Worm (Caenorhabditis elegans) whole organism, young adult: ENCODE measurements around the gene B0416.10.

Experiments
- B0035.1 ChIP-seq: sonication (generic microtip); optimal IDR thresholded peaks from 2 replicates; lab custom pipeline; 2016; ENCODE audit warnings: missing genetic modification characterization, mild to moderate bottlenecking, missing compliant biosample characterization, missing genotype, missing genetic modification reagents
- F57A8.1 ChIP-seq: fragments of 200-800 bp; sonication (Bioruptor generic); optimal IDR thresholded peaks from 2 replicates; lab custom pipeline; 2018; ENCODE audit warnings: mild to moderate bottlenecking, missing genetic modification characterization, moderate library complexity, missing compliant biosample characterization
- madf-6 ChIP-seq: fragments of 200-800 bp; sonication (Bioruptor generic); IDR thresholded peaks from 2 replicates; pipeline ENCODE4 v1.3.6; 2022; ENCODE audit warnings: missing genetic modification reagents, missing genetic modification characterization, missing compliant biosample characterization

- TF ChIP-seq B0035.1 (tag; lab: Kevin White, UChicago) (no peak), madf-6 (GFP tag; lab: Robert Waterston, UW) (no peak), F57A8.1 (no peak)
Observed at ce11 chrX:9242123-9242522, 32.4 kb downstream of the B0416.10 start, which contains the start of gene lgc-4.
